Fruit fly (Drosophila melanogaster): ENCODE results near the gene Gtpx.

Gene Gtpx

DNA sequence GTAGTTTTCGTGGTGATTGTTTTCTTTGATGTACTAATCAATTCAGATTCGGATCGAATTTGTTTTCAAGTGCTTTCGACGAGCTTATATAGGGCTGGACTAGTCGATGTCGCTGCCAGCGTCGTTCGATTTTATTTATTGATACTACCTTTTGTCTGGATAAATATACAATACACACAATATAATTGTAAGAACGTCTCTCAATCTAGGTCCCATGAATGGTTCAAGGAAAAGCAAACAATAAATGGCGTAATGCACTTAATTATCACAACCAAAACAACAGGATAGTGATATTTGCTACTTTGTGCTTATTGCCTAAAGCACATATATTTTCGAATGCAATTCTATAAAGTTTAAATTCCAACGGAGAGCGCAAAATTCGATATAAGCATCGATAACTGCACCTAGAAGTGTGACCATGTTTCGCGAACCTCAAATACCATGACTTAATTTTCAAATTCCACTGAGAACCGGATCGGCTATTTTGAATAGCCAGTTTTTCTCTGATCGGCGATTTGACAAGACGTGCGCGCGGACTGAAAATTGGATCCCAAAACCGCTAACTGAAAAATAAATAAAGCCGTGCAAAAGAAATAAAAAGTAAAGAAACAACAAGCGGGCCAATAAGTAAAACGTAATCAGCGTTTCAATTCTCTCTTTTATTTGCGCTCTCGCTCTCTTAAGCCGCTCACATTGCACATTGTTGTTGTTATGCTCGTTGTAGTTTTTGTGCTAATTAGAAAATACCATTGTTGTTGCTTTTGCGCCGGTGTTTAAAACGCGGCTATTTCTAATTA, 10.5 kb downstream of the Gtpx start, which contains the start of the genes Drsl6 and kst (continued):
- peak; percentile 13 for TF ChIP-seq lbe (GFP tag; optimal IDR thresholded peaks at IDR 0.05)
- peak; percentile 88 for TF ChIP-seq gfzf (GFP tag; optimal IDR thresholded peaks at IDR 0.05)
- TF ChIP-seq ranshi (GFP tag; IDR thresholded peaks at IDR 0.05), result peak; percentile 37; the same call in 1 of the 2 replicates
- TF ChIP-seq CG13424 (tag; optimal IDR thresholded peaks at IDR 0.05), result peak; percentile 13
- TF ChIP-seq nom (GFP tag; optimal IDR thresholded peaks at IDR 0.05), result peak; percentile 78
- no peak for TF ChIP-seq exex (tag; optimal IDR thresholded peaks at IDR 0.05)
- TF ChIP-seq CG15514 (GFP tag; optimal IDR thresholded peaks at IDR 0.05), result peak; percentile 92
- peak; percentile 6 for TF ChIP-seq Lhr (GFP tag; optimal IDR thresholded peaks at IDR 0.05)
- peak; percentile 41 for TF ChIP-seq CG11398 (GFP tag; optimal IDR thresholded peaks at IDR 0.05)
- no peak for TF ChIP-seq seq (GFP tag; IDR thresholded peaks at IDR 0.05)
- TF ChIP-seq rib (GFP tag; IDR thresholded peaks at IDR 0.05), result peak; percentile 60; the same call in 1 of the 2 replicates
- no peak for TF ChIP-seq H2.0 (GFP tag; IDR thresholded peaks at IDR 0.05)
- peak; percentile 87 for TF ChIP-seq Dp (GFP tag; optimal IDR thresholded peaks at IDR 0.05)
- TF ChIP-seq CG11695 (GFP tag; IDR thresholded peaks at IDR 0.05), result 0 out of 3 replicates have a peak, but pooled peaks have one; percentile 42
- peak; percentile 17 for TF ChIP-seq CG16863 (GFP tag; optimal IDR thresholded peaks at IDR 0.05)
- TF ChIP-seq sqz (GFP tag; optimal IDR thresholded peaks at IDR 0.05), result peak; percentile 6
- peak; percentile 47 for TF ChIP-seq CG10267 (tag; optimal IDR thresholded peaks at IDR 0.05)
- peak; percentile 67; the same call in 1 of the 2 replicates for TF ChIP-seq CG42726 (GFP tag; IDR thresholded peaks at IDR 0.05; ENCODE audit: partially characterized antibody)
- TF ChIP-seq caup (GFP tag; optimal IDR thresholded peaks at IDR 0.05; ENCODE audit: severe bottlenecking), result peak; percentile 57
- TF ChIP-seq chm (GFP tag; IDR thresholded peaks at IDR 0.05), result peak; percentile 85
- no peak for TF ChIP-seq D19B (GFP tag; optimal IDR thresholded peaks at IDR 0.05)
- TF ChIP-seq CG16779 (GFP tag; IDR thresholded peaks at IDR 0.05), result no peak
- TF ChIP-seq prd (optimal IDR thresholded peaks at IDR 0.05), result no peak
- no peak for TF ChIP-seq prd (GFP tag; IDR thresholded peaks at IDR 0.05)
- TF ChIP-seq otp (GFP tag; IDR thresholded peaks at IDR 0.05), result peak; percentile 67; the same call in 2 of the 3 replicates
- TF ChIP-seq dpn (GFP tag; optimal IDR thresholded peaks at IDR 0.05), result peak in 1 of 2 experiments; percentile 27
- TF ChIP-seq Pdp1 (GFP tag; optimal IDR thresholded peaks at IDR 0.05), result peak in 1 of 2 experiments; percentile 59
- no peak for TF ChIP-seq Optix (GFP tag; IDR thresholded peaks at IDR 0.05)
- peak; percentile 41 for TF ChIP-seq Ets97D (GFP tag; optimal IDR thresholded peaks at IDR 0.05)
- TF ChIP-seq vvl (GFP tag; IDR thresholded peaks at IDR 0.05), result peak; percentile 72
- peak; percentile 38; the same call in 2 of the 3 replicates for TF ChIP-seq HLH4C (GFP tag; IDR thresholded peaks at IDR 0.05; ENCODE audit: partially characterized antibody)
- peak; percentile 62 for TF ChIP-seq CG6791 (GFP tag; IDR thresholded peaks at IDR 0.05; ENCODE audit: partially characterized antibody)
- TF ChIP-seq tna (GFP tag; IDR thresholded peaks at IDR 0.05; ENCODE audit: partially characterized antibody), result peak; percentile 59
- peak; percentile 70; the same call in 1 of the 2 replicates for TF ChIP-seq Awh (GFP tag; IDR thresholded peaks at IDR 0.05)
- peak; percentile 83 for TF ChIP-seq sens (GFP tag)
- peak; percentile 62 for TF ChIP-seq CG34376 (GFP tag; optimal IDR thresholded peaks at IDR 0.05)
- TF ChIP-seq Fer3 (tag; optimal IDR thresholded peaks at IDR 0.05), result peak; percentile 29
- TF ChIP-seq kni (GFP tag; optimal IDR thresholded peaks at IDR 0.05), result peak; percentile 78
- peak; percentile 19 for TF ChIP-seq YL-1 (GFP tag; optimal IDR thresholded peaks at IDR 0.05)
- peak; percentile 47; the same call in 1 of the 2 replicates for TF ChIP-seq hbn (GFP tag; IDR thresholded peaks at IDR 0.05; ENCODE audit: partially characterized antibody)
- TF ChIP-seq sim (GFP tag; IDR thresholded peaks at IDR 0.05), result no peak
- TF ChIP-seq CG11247 (GFP tag; IDR thresholded peaks at IDR 0.05), result no peak
- TF ChIP-seq CG17359 (tag; optimal IDR thresholded peaks at IDR 0.05), result peak; percentile 34
- no peak for TF ChIP-seq CG7556 (GFP tag; optimal IDR thresholded peaks at IDR 0.05)
- TF ChIP-seq oc (tag; optimal IDR thresholded peaks at IDR 0.05), result peak; percentile 73
- TF ChIP-seq her (GFP tag; optimal IDR thresholded peaks at IDR 0.05), result peak; percentile 9
- TF ChIP-seq az2 (GFP tag; optimal IDR thresholded peaks at IDR 0.05), result no peak
- no peak for TF ChIP-seq pita (GFP tag; optimal IDR thresholded peaks at IDR 0.05)
